Fruit fly (Drosophila melanogaster) S2 (cell line): ENCODE data around the gene Cyp303a1.

Experiments
- CG8478 ChIP-seq: fragments of >200 bp; optimal IDR thresholded peaks from 2 replicates; lab custom pipeline; 2018
- CTCF ChIP-seq, 2 experiments: fragments of >200 bp; optimal IDR thresholded peaks; 2 replicates each; lab custom pipeline; 2018

Cyp303a1 gene

DNA sequence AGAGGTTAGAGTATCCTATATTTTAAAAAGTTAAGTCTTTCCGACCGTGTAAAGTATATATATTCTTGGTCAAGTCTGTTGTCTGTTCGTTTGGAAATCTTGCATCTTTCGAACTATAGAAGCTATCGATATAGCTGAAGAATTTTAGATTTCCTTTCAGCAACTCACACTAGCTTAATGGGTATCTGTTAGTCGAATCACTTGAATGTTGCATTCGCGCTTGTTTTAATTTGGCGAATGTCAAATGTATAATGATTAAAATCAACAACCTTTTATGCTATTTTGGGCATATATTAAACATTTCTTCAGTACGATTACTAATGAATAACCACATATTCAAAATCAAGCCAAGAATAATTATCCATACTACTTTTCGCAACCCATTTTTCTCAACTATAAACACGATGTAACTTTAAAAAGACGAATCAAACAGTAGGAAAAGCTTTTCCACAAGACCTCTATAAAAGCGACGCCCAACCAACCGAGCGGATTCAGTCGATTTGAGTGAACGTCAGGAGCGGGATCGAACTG, at the start of gene Cyp303a1:
TSS of gene Cyp303a1 (plus strand) at position 481 of the 531 bp plus-strand sequence.
- TF ChIP-seq CG8478 (lab: Kevin White, UChicago): no peak
- TF ChIP-seq CTCF (optimal IDR thresholded peaks at IDR 0.05; lab: Kevin White, UChicago): no peak

DNA sequence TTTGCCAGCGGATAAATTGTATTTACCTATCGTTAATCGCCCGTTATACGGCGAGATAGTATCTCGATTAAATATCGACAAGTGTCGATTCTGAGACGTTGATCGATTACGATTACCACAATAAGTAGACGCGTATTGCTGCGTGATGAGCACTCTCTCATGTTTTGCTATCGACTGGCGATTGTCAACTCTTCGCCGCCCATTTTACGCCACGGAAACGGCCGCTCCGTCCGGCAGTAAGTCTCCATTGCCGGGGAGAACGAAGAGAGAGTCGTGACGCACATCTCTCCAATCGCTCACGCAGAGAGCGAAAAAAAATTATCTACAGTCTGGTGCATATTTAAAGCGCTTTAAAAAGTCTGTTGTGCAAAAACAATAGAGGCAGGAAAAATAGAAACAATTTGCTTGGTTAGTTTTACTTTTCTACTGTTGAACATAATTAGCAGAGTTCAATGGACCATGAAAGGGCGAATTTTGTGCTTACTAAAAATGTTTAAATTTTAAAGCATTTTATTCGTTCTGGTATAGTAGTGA, 42.3 kb upstream of the Cyp303a1 start, which contains the start of gene CG46309:
TSS of gene CG46309 (minus strand) at position 191 of the 534 bp plus-strand sequence.
- TF ChIP-seq CG8478 (lab: Kevin White, UChicago) (no peak), CTCF (optimal IDR thresholded peaks at IDR 0.05; lab: Kevin White, UChicago) (no peak)

dm6 chr2L:16255232-16256117, 38.5 kb upstream of the Cyp303a1 start:
- no peak for TF ChIP-seq CTCF (optimal IDR thresholded peaks at IDR 0.05; lab: Kevin White, UChicago)
- TF ChIP-seq CG8478 (lab: Kevin White, UChicago): no peak

dm6 chr2L:16256118-16256435, 37.9 kb upstream of the Cyp303a1 start:
- TF ChIP-seq CTCF (optimal IDR thresholded peaks at IDR 0.05; lab: Kevin White, UChicago): no peak
- TF ChIP-seq CG8478 (lab: Kevin White, UChicago): no peak

dm6 chr2L:16257227-16258071, 36.5 kb upstream of the Cyp303a1 start, which contains the start of the genes PRL-1 and EndoGI:
Gene PRL-1 (minus strand): TSS chr2L:16257606.
Gene EndoGI (plus strand): TSS chr2L:16257688.
- TF ChIP-seq CTCF (optimal IDR thresholded peaks at IDR 0.05; lab: Kevin White, UChicago) (peak in 1 of 2 experiments; percentile 45), CG8478 (lab: Kevin White, UChicago) (no peak)

- TF ChIP-seq CTCF (optimal IDR thresholded peaks at IDR 0.05; lab: Kevin White, UChicago) (no peak), CG8478 (lab: Kevin White, UChicago) (no peak)
Observed at dm6 chr2L:16261576-16262217, 32.3 kb upstream of the Cyp303a1 start, which contains the start of the genes twe and CG4935. Gene twe (minus strand): TSS chr2L:16261877. Gene CG4935 (plus strand): TSS chr2L:16262141.

DNA sequence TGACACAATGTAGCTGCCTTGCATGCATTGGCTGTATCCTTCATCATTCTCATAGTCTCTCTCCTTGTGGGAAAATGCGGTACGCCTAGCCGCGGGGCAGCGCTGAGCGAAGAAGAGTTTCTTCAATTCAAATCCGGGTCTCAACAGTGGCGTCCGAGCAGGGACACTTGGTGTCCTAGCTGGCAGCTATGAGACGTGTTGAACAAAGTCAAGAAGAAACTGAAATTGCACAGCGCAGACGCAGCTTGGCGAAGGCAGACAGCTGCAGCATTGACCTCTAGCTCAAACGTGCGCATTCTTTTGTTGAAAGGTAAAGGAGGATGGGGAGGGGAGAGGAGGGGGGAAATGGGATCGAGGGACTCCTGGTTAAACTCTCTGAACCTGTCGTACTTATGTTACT, 30.3 kb upstream of the Cyp303a1 start:
- no peak for TF ChIP-seq CG8478 (lab: Kevin White, UChicago)
- TF ChIP-seq CTCF (optimal IDR thresholded peaks at IDR 0.05; lab: Kevin White, UChicago): no peak

- TF ChIP-seq CTCF (optimal IDR thresholded peaks at IDR 0.05; lab: Kevin White, UChicago): no peak
- no peak for TF ChIP-seq CG8478 (lab: Kevin White, UChicago)
Observed at dm6 chr2L:16267159-16268065, 26.6 kb upstream of the Cyp303a1 start.

- TF ChIP-seq CTCF (optimal IDR thresholded peaks at IDR 0.05; lab: Kevin White, UChicago) (no peak), CG8478 (lab: Kevin White, UChicago) (no peak)
Observed at dm6 chr2L:16268107-16268539, 25.9 kb upstream of the Cyp303a1 start.

dm6 chr2L:16268869-16269231, 25.1 kb upstream of the Cyp303a1 start:
- TF ChIP-seq CTCF (optimal IDR thresholded peaks at IDR 0.05; lab: Kevin White, UChicago) (no peak), CG8478 (lab: Kevin White, UChicago) (no peak)

dm6 chr2L:16269232-16270134, 24.5 kb upstream of the Cyp303a1 start:
- TF ChIP-seq CTCF (optimal IDR thresholded peaks at IDR 0.05; lab: Kevin White, UChicago) (no peak), CG8478 (lab: Kevin White, UChicago) (no peak)
